Worm (Caenorhabditis elegans) whole organism, L1 larva: ENCODE data around the gene C03B1.17.

ENCODE experiments used
- C04F5.9 ChIP-seq: sonication (generic microtip); optimal IDR thresholded peaks from 2 replicates; lab custom pipeline; 2016; ENCODE audit warnings: missing genetic modification characterization, missing compliant biosample characterization
- C16A3.4 ChIP-seq: fragments of 150-350 bp; optimal IDR thresholded peaks from 2 replicates; lab custom pipeline; 2014; ENCODE audit warnings: missing biosample characterization, missing genetic modification characterization
- C34B4.2 ChIP-seq: sonication (generic microtip); optimal IDR thresholded peaks from 2 replicates; lab custom pipeline; 2017; ENCODE audit warnings: mild to moderate bottlenecking, missing genetic modification characterization, missing compliant biosample characterization
- aha-1 ChIP-seq: fragments of 150-350 bp; optimal IDR thresholded peaks from 2 replicates; lab custom pipeline; 2014; ENCODE audit warnings: missing biosample characterization, missing genetic modification characterization
- alr-1 ChIP-seq: fragments of 200-800 bp; sonication (Bioruptor generic); optimal IDR thresholded peaks from 2 replicates; lab custom pipeline; 2018; ENCODE audit warnings: borderline replicate concordance, mild to moderate bottlenecking, missing genetic modification characterization, missing compliant biosample characterization
- ama-1 ChIP-seq: fragments of 150-350 bp; optimal IDR thresholded peaks from 2 replicates; lab custom pipeline; 2014
- blmp-1 ChIP-seq: fragments of 150-350 bp; optimal IDR thresholded peaks from 2 replicates; lab custom pipeline; 2014; ENCODE audit warnings: missing biosample characterization, missing genetic modification characterization
- ceh-63 ChIP-seq: fragments of 200-800 bp; sonication (Bioruptor generic); optimal IDR thresholded peaks from 2 replicates; lab custom pipeline; 2018; ENCODE audit warnings: mild to moderate bottlenecking, missing genetic modification characterization, missing compliant biosample characterization
- ceh-88 ChIP-seq: fragments of 200-800 bp; sonication (Bioruptor generic); IDR thresholded peaks from 2 replicates; pipeline ENCODE4 v1.3.6; 2022; ENCODE audit warnings: missing genetic modification characterization, missing compliant biosample characterization
- ceh-90 ChIP-seq: sonication (generic microtip); optimal IDR thresholded peaks from 2 replicates; lab custom pipeline; 2016; ENCODE audit warnings: missing genetic modification characterization, missing compliant biosample characterization
- ces-1 ChIP-seq: fragments of 150-350 bp; optimal IDR thresholded peaks from 2 replicates; lab custom pipeline; 2014; ENCODE audit warnings: missing biosample characterization, missing genetic modification reagents, missing genetic modification characterization
- dsc-1 ChIP-seq: sonication (generic microtip); optimal IDR thresholded peaks from 2 replicates; lab custom pipeline; 2016; ENCODE audit warnings: mild to moderate bottlenecking, missing genetic modification characterization, missing compliant biosample characterization
- efl-1 ChIP-seq, 4 experiments: fragments of 150-350 bp; optimal IDR thresholded peaks in 3 of 4; peaks in 1 of 4; 1 replicate in 1 of 4; 2 replicates in 3 of 4; lab custom pipeline; 2014; ENCODE audit warnings: missing biosample characterization in 2 of 4, missing genetic modification characterization in 2 of 4, missing genetic modification reagents in 2 of 4
- efl-3 ChIP-seq: fragments of 200-800 bp; sonication (Bioruptor generic); optimal IDR thresholded peaks from 2 replicates; lab custom pipeline; 2018; ENCODE audit warnings: mild to moderate bottlenecking, missing genetic modification characterization, missing compliant biosample characterization
- egl-27 ChIP-seq, 2 experiments: fragments of 150-350 bp in 1 of 2; sonication (generic microtip); optimal IDR thresholded peaks; 3 replicates each; lab custom pipeline; 2017 to 2018; ENCODE audit warnings: missing biosample characterization in 2 of 2, missing genetic modification characterization in 2 of 2, missing genetic modification reagents in 2 of 2
- elt-2 ChIP-seq: sonication (generic microtip); optimal IDR thresholded peaks from 2 replicates; lab custom pipeline; 2016; ENCODE audit warnings: missing genetic modification characterization, mild to moderate bottlenecking, inconsistent platforms, missing compliant biosample characterization, missing genetic modification reagents
- elt-3 ChIP-seq, 6 experiments: fragments of 150-350 bp in 1 of 6; sonication (generic microtip); optimal IDR thresholded peaks; 2 replicates each; lab custom pipeline; 2017 to 2018; ENCODE audit warnings: missing biosample characterization in 6 of 6, missing genetic modification characterization in 6 of 6, inconsistent platforms in 1 of 6
- fkh-10 ChIP-seq: sonication (generic microtip); optimal IDR thresholded peaks from 2 replicates; lab custom pipeline; 2017; ENCODE audit warnings: missing biosample characterization, missing genetic modification reagents, missing genetic modification characterization
- fkh-8 ChIP-seq: sonication (generic microtip); optimal IDR thresholded peaks from 2 replicates; lab custom pipeline; 2016; ENCODE audit warnings: mild to moderate bottlenecking, missing genetic modification characterization, missing compliant biosample characterization
- hlh-17 ChIP-seq: fragments of 200-800 bp; sonication (Bioruptor generic); optimal IDR thresholded peaks from 2 replicates; lab custom pipeline; 2018; ENCODE audit warnings: missing genetic modification characterization, mild to moderate bottlenecking, missing compliant biosample characterization, moderate library complexity, borderline replicate concordance
- hpl-2 ChIP-seq: fragments of 150-350 bp; optimal IDR thresholded peaks from 2 replicates; lab custom pipeline; 2014; ENCODE audit warnings: missing biosample characterization, missing genetic modification reagents, missing genetic modification characterization
- irx-1 ChIP-seq: sonication (generic microtip); optimal IDR thresholded peaks from 2 replicates; lab custom pipeline; 2016; ENCODE audit warnings: missing genetic modification characterization, missing compliant biosample characterization
- isw-1 ChIP-seq: fragments of 200-800 bp; sonication (Bioruptor generic); IDR thresholded peaks from 2 replicates; pipeline ENCODE4 v1.3.6; 2022; ENCODE audit warnings: missing genetic modification characterization, missing compliant biosample characterization
- lin-13 ChIP-seq: fragments of 150-350 bp; optimal IDR thresholded peaks from 2 replicates; lab custom pipeline; 2014; ENCODE audit warnings: missing biosample characterization, missing genetic modification reagents, missing genetic modification characterization
- lin-14 ChIP-seq: fragments of 200-800 bp; sonication (Bioruptor generic); optimal IDR thresholded peaks from 2 replicates; lab custom pipeline; 2018; ENCODE audit warnings: mild to moderate bottlenecking, missing genetic modification characterization, moderate library complexity, missing compliant biosample characterization
- lin-15B ChIP-seq: fragments of 150-350 bp; sonication (generic microtip); optimal IDR thresholded peaks from 3 replicates; lab custom pipeline; 2014; ENCODE audit warnings: missing biosample characterization, missing genetic modification characterization
- lir-3 ChIP-seq: sonication (generic microtip); optimal IDR thresholded peaks from 2 replicates; lab custom pipeline; 2016; ENCODE audit warnings: mild to moderate bottlenecking, missing genetic modification characterization, moderate library complexity, missing compliant biosample characterization; ENCODE audit not compliant: poor library complexity
- lsy-2 ChIP-seq, 2 experiments: fragments of 150-350 bp; optimal IDR thresholded peaks; 2 replicates each; lab custom pipeline; 2014; ENCODE audit warnings: missing biosample characterization in 2 of 2, missing genetic modification characterization in 2 of 2
- mdl-1 ChIP-seq, 2 experiments: fragments of 150-350 bp; optimal IDR thresholded peaks; 2 replicates each; lab custom pipeline; 2014 to 2017; ENCODE audit warnings: missing biosample characterization in 2 of 2, missing genetic modification characterization in 2 of 2, inconsistent platforms in 1 of 2
- mef-2 ChIP-seq: fragments of 150-350 bp; optimal IDR thresholded peaks from 2 replicates; lab custom pipeline; 2014; ENCODE audit warnings: missing biosample characterization, missing genetic modification characterization
- mep-1 ChIP-seq: fragments of 150-350 bp; optimal IDR thresholded peaks from 2 replicates; lab custom pipeline; 2014; ENCODE audit warnings: missing biosample characterization, missing genetic modification characterization
- nhr-12 ChIP-seq: sonication (generic microtip); optimal IDR thresholded peaks from 2 replicates; lab custom pipeline; 2017; ENCODE audit warnings: missing biosample characterization, missing genetic modification characterization
- nhr-237 ChIP-seq: fragments of 150-350 bp; optimal IDR thresholded peaks from 2 replicates; lab custom pipeline; 2014; ENCODE audit warnings: missing biosample characterization, missing genetic modification characterization
- nhr-47 ChIP-seq: sonication (generic microtip); optimal IDR thresholded peaks from 2 replicates; lab custom pipeline; 2016; ENCODE audit warnings: mild to moderate bottlenecking, missing genetic modification characterization, moderate library complexity, missing compliant biosample characterization
- nhr-71 ChIP-seq: sonication (generic microtip); optimal IDR thresholded peaks from 2 replicates; lab custom pipeline; 2016; ENCODE audit warnings: mild to moderate bottlenecking, missing genetic modification characterization, moderate library complexity, missing compliant biosample characterization
- nhr-76 ChIP-seq: sonication (generic microtip); optimal IDR thresholded peaks from 2 replicates; lab custom pipeline; 2017; ENCODE audit warnings: missing biosample characterization, missing genetic modification characterization
- nhr-85 ChIP-seq: sonication (generic microtip); peaks from one replicate; lab custom pipeline; 2016; ENCODE audit warnings: missing genetic modification characterization, inconsistent platforms, missing compliant biosample characterization
- nhr-90 ChIP-seq: sonication (generic microtip); optimal IDR thresholded peaks from 2 replicates; lab custom pipeline; 2016; ENCODE audit warnings: mild to moderate bottlenecking, missing genetic modification characterization, missing compliant biosample characterization; ENCODE audit not compliant: poor library complexity
- pax-3 ChIP-seq: fragments of 200-800 bp; sonication (Bioruptor generic); optimal IDR thresholded peaks from 2 replicates; lab custom pipeline; 2018; ENCODE audit warnings: mild to moderate bottlenecking, missing genetic modification characterization, moderate library complexity, missing compliant biosample characterization
- snpc-4 ChIP-seq: fragments of 150-350 bp; optimal IDR thresholded peaks from 2 replicates; lab custom pipeline; 2014; ENCODE audit warnings: missing biosample characterization, missing genetic modification characterization
- snu-23 ChIP-seq: sonication (generic microtip); optimal IDR thresholded peaks from 2 replicates; lab custom pipeline; 2016; ENCODE audit warnings: missing genetic modification characterization, missing compliant biosample characterization
- sox-4 ChIP-seq: sonication (generic microtip); optimal IDR thresholded peaks from 2 replicates; lab custom pipeline; 2016; ENCODE audit warnings: missing genetic modification characterization, missing compliant biosample characterization
- tlp-1 ChIP-seq: fragments of 150-350 bp; optimal IDR thresholded peaks from 2 replicates; lab custom pipeline; 2014; ENCODE audit warnings: missing biosample characterization, missing genetic modification characterization
- unc-130 ChIP-seq: fragments of 150-350 bp; optimal IDR thresholded peaks from 2 replicates; lab custom pipeline; 2017; ENCODE audit warnings: missing biosample characterization, missing genetic modification characterization, inconsistent platforms
- unc-30 ChIP-seq: sonication (generic microtip); optimal IDR thresholded peaks from 2 replicates; lab custom pipeline; 2017; ENCODE audit warnings: missing biosample characterization, missing genetic modification characterization
- unc-98 ChIP-seq: fragments of 200-800 bp; sonication (Bioruptor generic); IDR thresholded peaks from 2 replicates; pipeline ENCODE4 v1.3.6; 2022; ENCODE audit warnings: missing genetic modification characterization, missing compliant biosample characterization
- vab-15 ChIP-seq: sonication (generic microtip); optimal IDR thresholded peaks from 2 replicates; lab custom pipeline; 2017; ENCODE audit warnings: missing genotype, mild to moderate bottlenecking, missing genetic modification characterization, missing compliant biosample characterization
- xbp-1 ChIP-seq: sonication (generic microtip); optimal IDR thresholded peaks from 2 replicates; lab custom pipeline; 2016; ENCODE audit warnings: missing genetic modification characterization, missing compliant biosample characterization
- zip-4 ChIP-seq: fragments of 200-800 bp; sonication (Bioruptor generic); optimal IDR thresholded peaks from 2 replicates; lab custom pipeline; 2018; ENCODE audit warnings: mild to moderate bottlenecking, missing genetic modification characterization, moderate library complexity, missing compliant biosample characterization
- ztf-11 ChIP-seq, 2 experiments: sonication (generic microtip); optimal IDR thresholded peaks; 2 replicates each; lab custom pipeline; 2016 to 2017; ENCODE audit warnings: missing genetic modification characterization in 2 of 2, missing biosample characterization in 1 of 2, missing compliant biosample characterization in 1 of 2
- ztf-4 ChIP-seq: fragments of 150-350 bp; optimal IDR thresholded peaks from 2 replicates; lab custom pipeline; 2014; ENCODE audit warnings: missing biosample characterization, missing genetic modification characterization

Gene C03B1.17

ce11 chrX:6371192-6372116, 2.0 kb upstream of the C03B1.17 start (continued):
- TF ChIP-seq snu-23 (peak; percentile 75), unc-98 (no peak), irx-1 (tag; lab: Kevin White, UChicago) (peak; percentile 49), ama-1 (lab: Kevin White, UChicago) (no peak), egl-27 (tag; optimal IDR thresholded peaks at IDR 0.05; lab: Kevin White, UChicago) (no peak), elt-2 (tag; lab: Kevin White, UChicago) (no peak), lin-15B (tag; lab: Kevin White, UChicago) (no peak), ces-1 (GFP tag; lab: Kevin White, UChicago) (no peak), aha-1 (tag; lab: Kevin White, UChicago) (no peak), lsy-2 (tag; optimal IDR thresholded peaks at IDR 0.05; lab: Kevin White, UChicago) (peak; percentile 24 to 51), ceh-63 (GFP tag; lab: Kevin White, UChicago) (no peak), nhr-71 (tag; lab: Kevin White, UChicago) (peak; percentile 73), efl-3 (no peak), elt-3 (tag; optimal IDR thresholded peaks at IDR 0.05; lab: Kevin White, UChicago) (peak in 1 of 6 experiments; percentile 60), hlh-17 (GFP tag; lab: Kevin White, UChicago) (no peak), C34B4.2 (tag; lab: Kevin White, UChicago) (no peak), unc-130 (tag; lab: Kevin White, UChicago) (peak; percentile 41), fkh-8 (tag; lab: Kevin White, UChicago) (peak; percentile 29), C04F5.9 (no peak), mef-2 (tag; lab: Kevin White, UChicago) (no peak), isw-1 (GFP tag; lab: Robert Waterston, UW) (no peak), C16A3.4 (tag; lab: Kevin White, UChicago) (peak; percentile 42), mep-1 (tag; lab: Kevin White, UChicago) (peak; percentile 46), nhr-47 (tag; lab: Kevin White, UChicago) (peak; percentile 77), dsc-1 (tag; lab: Kevin White, UChicago) (peak; percentile 78), hpl-2 (GFP tag; lab: Kevin White, UChicago) (no peak), ceh-88 (GFP tag; lab: Robert Waterston, UW) (no peak), alr-1 (tag; lab: Kevin White, UChicago) (no peak), nhr-85 (tag; lab: Kevin White, UChicago) (peak; percentile 45), ztf-4 (tag; lab: Kevin White, UChicago) (no peak), nhr-76 (tag; lab: Kevin White, UChicago) (no peak), pax-3 (no peak), blmp-1 (tag; lab: Kevin White, UChicago) (no peak), ztf-11 (tag; optimal IDR thresholded peaks at IDR 0.05; lab: Kevin White, UChicago) (no peak), lir-3 (tag; lab: Kevin White, UChicago) (peak; percentile 46), nhr-90 (tag; lab: Kevin White, UChicago) (peak; percentile 59), xbp-1 (tag; lab: Kevin White, UChicago) (peak; percentile 74), lin-14 (peak; percentile 63), tlp-1 (tag; lab: Kevin White, UChicago) (no peak), unc-30 (tag; lab: Kevin White, UChicago) (no peak), mdl-1 (tag; optimal IDR thresholded peaks at IDR 0.05; lab: Kevin White, UChicago) (peak in 1 of 2 experiments; percentile 65), fkh-10 (peak; percentile 28), sox-4 (tag; lab: Kevin White, UChicago) (peak; percentile 21), vab-15 (tag; lab: Kevin White, UChicago) (no peak), efl-1 (optimal IDR thresholded peaks at IDR 0.05; lab: Kevin White, UChicago) (no peak), efl-1 (GFP tag; optimal IDR thresholded peaks at IDR 0.05 in 1 of 2; lab: Kevin White, UChicago) (peak; percentile 21 to 81), zip-4 (GFP tag; lab: Kevin White, UChicago) (no peak), nhr-237 (tag; lab: Kevin White, UChicago) (no peak), lin-13 (GFP tag; lab: Kevin White, UChicago) (no peak), ceh-90 (tag; lab: Kevin White, UChicago) (no peak), snpc-4 (no peak), nhr-12 (tag; lab: Kevin White, UChicago) (no peak)
